Worm (Caenorhabditis elegans): ENCODE data around the gene pqn-36.

DNA sequence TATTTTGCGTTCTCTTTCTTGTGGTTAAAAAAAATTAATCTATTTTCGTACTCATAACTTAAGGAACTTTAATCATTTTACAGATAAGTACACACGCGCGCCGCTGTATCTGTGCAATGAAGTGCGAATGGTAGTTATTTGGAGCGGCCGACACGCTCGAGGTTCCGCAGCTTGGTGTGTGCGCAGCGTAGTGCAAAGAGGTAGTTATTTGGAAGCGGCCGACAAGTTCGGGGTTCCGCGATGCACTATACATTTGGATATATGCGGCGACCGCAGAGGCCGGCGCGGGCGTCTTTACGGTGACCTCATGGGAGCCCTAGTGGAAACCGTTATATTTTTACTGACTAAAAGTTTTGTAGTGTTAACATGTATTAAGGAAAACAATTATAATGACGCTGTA, 22.6 kb downstream of the pqn-36 start:
- TF ChIP-seq pes-1 (GFP tag; IDR thresholded peaks at IDR 0.05) (no peak), scrt-1 (GFP tag; IDR thresholded peaks at IDR 0.05) (no peak), ceh-13 (GFP tag; optimal IDR thresholded peaks at IDR 0.05) (no peak), tbx-11 (GFP tag; IDR thresholded peaks at IDR 0.05) (no peak)
